Fruit fly (Drosophila melanogaster): ENCODE results near the gene Graf.

The Graf gene

DNA sequence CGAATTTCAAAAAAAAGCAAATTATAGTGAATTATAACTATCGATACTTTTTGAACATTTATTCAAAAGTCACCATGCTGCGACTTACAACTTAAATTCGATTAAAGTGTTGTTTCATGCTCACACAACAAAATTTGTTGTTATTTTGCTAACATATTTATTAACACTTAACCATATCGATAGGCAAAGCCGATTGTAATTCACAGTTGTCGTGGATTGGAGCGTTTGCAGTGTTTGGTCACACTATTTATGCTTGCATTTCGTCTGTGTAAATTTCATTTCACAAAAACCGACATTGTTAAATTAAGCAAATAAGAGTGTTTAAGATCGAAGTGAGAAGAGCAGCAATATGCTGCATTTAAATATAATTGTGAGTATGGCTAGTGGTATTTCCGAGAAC is 48.1 kb downstream of the Graf start, which contains the start of gene HUWE1 (continued):
- TF ChIP-seq ham (GFP tag; IDR thresholded peaks at IDR 0.05) (no peak), Blimp-1 (GFP tag; optimal IDR thresholded peaks at IDR 0.05) (no peak), CG10267 (tag; optimal IDR thresholded peaks at IDR 0.05) (peak; percentile 94), CG6765 (GFP tag; optimal IDR thresholded peaks at IDR 0.05) (no peak), CG2120 (GFP tag; optimal IDR thresholded peaks at IDR 0.05) (peak; percentile 63), peb (GFP tag; IDR thresholded peaks at IDR 0.05) (no peak), BtbVII (GFP tag; optimal IDR thresholded peaks at IDR 0.05) (no peak), z (GFP tag; IDR thresholded peaks at IDR 0.05) (no peak), kay (GFP tag; optimal IDR thresholded peaks at IDR 0.05) (no peak), NC2α (GFP tag; optimal IDR thresholded peaks at IDR 0.05) (no peak), sens (GFP tag) (no peak), CG2199 (GFP tag; IDR thresholded peaks at IDR 0.05) (no peak), B-H1 (GFP tag; IDR thresholded peaks at IDR 0.05) (no peak), CG10462 (GFP tag; optimal IDR thresholded peaks at IDR 0.05) (no peak), Neu2 (GFP tag; optimal IDR thresholded peaks at IDR 0.05; ENCODE audit: borderline replicate concordance) (peak; percentile 77), CG10274 (GFP tag; optimal IDR thresholded peaks at IDR 0.05) (no peak), nau (GFP tag; optimal IDR thresholded peaks at IDR 0.05) (no peak), CG11085 (GFP tag; IDR thresholded peaks at IDR 0.05) (no peak), rib (GFP tag; IDR thresholded peaks at IDR 0.05) (no peak), CG14965 (GFP tag; optimal IDR thresholded peaks at IDR 0.05; ENCODE audit: borderline replicate concordance) (no peak)

dm6 chrX:15710751-15711179 is 49.8 kb downstream of the Graf start:
- TF ChIP-seq CG6254 (GFP tag; optimal IDR thresholded peaks at IDR 0.05) (no peak), az2 (GFP tag; optimal IDR thresholded peaks at IDR 0.05) (no peak), Xrp1 (GFP tag; IDR thresholded peaks at IDR 0.05) (no peak), CG7786 (GFP tag; optimal IDR thresholded peaks at IDR 0.05) (no peak), ro (GFP tag; IDR thresholded peaks at IDR 0.05) (no peak), corto (GFP tag; optimal IDR thresholded peaks at IDR 0.05) (no peak), NfI (GFP tag; optimal IDR thresholded peaks at IDR 0.05) (no peak), CG14441 (GFP tag; IDR thresholded peaks at IDR 0.05) (no peak), shn (GFP tag; optimal IDR thresholded peaks at IDR 0.05) (no peak), Doc3 (GFP tag; IDR thresholded peaks at IDR 0.05; ENCODE audit: partially characterized antibody) (no peak), mld (GFP tag; IDR thresholded peaks at IDR 0.05; ENCODE audit: partially characterized antibody) (no peak), Dip3 (GFP tag; optimal IDR thresholded peaks at IDR 0.05) (no peak), nerfin-1 (tag; optimal IDR thresholded peaks at IDR 0.05) (no peak), CG6854 (GFP tag; optimal IDR thresholded peaks at IDR 0.05) (no peak), Eip74EF (GFP tag; optimal IDR thresholded peaks at IDR 0.05) (no peak), Dbx (GFP tag; IDR thresholded peaks at IDR 0.05) (no peak), CG15601 (tag; optimal IDR thresholded peaks at IDR 0.05) (peak; percentile 7), Mes4 (GFP tag; optimal IDR thresholded peaks at IDR 0.05) (no peak), CG17361 (GFP tag; IDR thresholded peaks at IDR 0.05) (peak; percentile 23; the same call in 1 of the 3 replicates), CG4617 (GFP tag; optimal IDR thresholded peaks at IDR 0.05; ENCODE audit: borderline replicate concordance) (peak; percentile 13), CG30020 (tag; optimal IDR thresholded peaks at IDR 0.05) (peak; percentile 20), HLHmδ (GFP tag; optimal IDR thresholded peaks at IDR 0.05) (no peak), Sry-β (GFP tag; optimal IDR thresholded peaks at IDR 0.05) (no peak), CG10267 (tag; optimal IDR thresholded peaks at IDR 0.05) (peak; percentile 7), BEAF-32 (GFP tag; optimal IDR thresholded peaks at IDR 0.05) (peak; percentile 72), Poxn (GFP tag; IDR thresholded peaks at IDR 0.05) (no peak), NK7.1 (GFP tag; optimal IDR thresholded peaks at IDR 0.05) (no peak), Dip2 (GFP tag; IDR thresholded peaks at IDR 0.05) (no peak), cg (GFP tag; optimal IDR thresholded peaks at IDR 0.05) (no peak), ems (GFP tag; optimal IDR thresholded peaks at IDR 0.05) (no peak), CG10366 (GFP tag; IDR thresholded peaks at IDR 0.05) (no peak), CG14014 (GFP tag; IDR thresholded peaks at IDR 0.05) (no peak), aop (GFP tag; IDR thresholded peaks at IDR 0.05) (no peak)
